Fruit fly (Drosophila melanogaster) whole organism, prepupa: Measurements from ENCODE around the gene Spn.

Experiments
- Blimp-1 ChIP-seq: fragments of 200-800 bp; sonication (Bioruptor generic); optimal IDR thresholded peaks from 3 replicates; lab custom pipeline; 2017; ENCODE audit warnings: missing biosample characterization, missing genetic modification characterization, mild to moderate bottlenecking, moderate library complexity, missing genetic modification reagents
- CG10669 ChIP-seq: fragments of 200-800 bp; sonication (Bioruptor generic); optimal IDR thresholded peaks from 3 replicates; lab custom pipeline; 2018; ENCODE audit warnings: missing biosample characterization, mild to moderate bottlenecking, missing genetic modification characterization, moderate library complexity
- CG11294 ChIP-seq: fragments of 200-800 bp; sonication (Bioruptor generic); IDR thresholded peaks from 2 replicates; pipeline ENCODE4 v1.3.6; 2022; ENCODE audit warnings: missing biosample characterization, missing genetic modification characterization
- CG11762 ChIP-seq: fragments of 200-800 bp; sonication (Bioruptor generic); optimal IDR thresholded peaks from 3 replicates; lab custom pipeline; 2016; ENCODE audit warnings: missing biosample characterization, missing genetic modification characterization; ENCODE audit not compliant: insufficient read depth
- CG11902 ChIP-seq: fragments of 200-800 bp; sonication (Bioruptor generic); optimal IDR thresholded peaks from 3 replicates; lab custom pipeline; 2016; ENCODE audit warnings: missing biosample characterization, missing genetic modification characterization
- CG15336 ChIP-seq: fragments of 200-800 bp; sonication (Bioruptor generic); IDR thresholded peaks from 2 replicates; pipeline ENCODE4 v1.3.6; 2022; ENCODE audit warnings: missing biosample characterization, missing genetic modification characterization
- CG3032 ChIP-seq: fragments of 200-800 bp; optimal IDR thresholded peaks from 2 replicates; lab custom pipeline; 2019; ENCODE audit warnings: missing biosample characterization, mild to moderate bottlenecking, missing genetic modification characterization, moderate library complexity
- CG31627 ChIP-seq: fragments of 200-800 bp; sonication (Bioruptor generic); optimal IDR thresholded peaks from 3 replicates; lab custom pipeline; 2016; ENCODE audit warnings: missing biosample characterization, missing genetic modification characterization
- CG32006 ChIP-seq: fragments of 200-800 bp; sonication (Bioruptor generic); optimal IDR thresholded peaks from 3 replicates; lab custom pipeline; 2017; ENCODE audit warnings: missing biosample characterization, mild to moderate bottlenecking, missing genetic modification characterization
- CG34406 ChIP-seq: fragments of 200-800 bp; sonication (Bioruptor generic); optimal IDR thresholded peaks from 3 replicates; lab custom pipeline; 2016; ENCODE audit warnings: missing biosample characterization, missing genetic modification characterization
- CG3919 ChIP-seq: fragments of 200-800 bp; sonication (Bioruptor generic); optimal IDR thresholded peaks from 3 replicates; lab custom pipeline; 2016; ENCODE audit warnings: missing biosample characterization, missing genetic modification characterization
- CG4318 ChIP-seq: fragments of 200-800 bp; sonication (Bioruptor generic); optimal IDR thresholded peaks from 3 replicates; lab custom pipeline; 2017; ENCODE audit warnings: missing biosample characterization, mild to moderate bottlenecking, missing genetic modification characterization
- CG6276 ChIP-seq: fragments of 200-800 bp; sonication (Bioruptor generic); optimal IDR thresholded peaks from 2 replicates; lab custom pipeline; 2017; ENCODE audit warnings: missing biosample characterization, mild to moderate bottlenecking, missing genetic modification characterization
- CG6792 ChIP-seq: fragments of 200-800 bp; sonication (Bioruptor generic); optimal IDR thresholded peaks from 3 replicates; lab custom pipeline; 2016; ENCODE audit warnings: missing biosample characterization, missing genetic modification characterization
- CG6808 ChIP-seq: fragments of 200-800 bp; sonication (Bioruptor generic); optimal IDR thresholded peaks from 3 replicates; lab custom pipeline; 2017; ENCODE audit warnings: missing biosample characterization, missing genetic modification characterization, mild to moderate bottlenecking, moderate library complexity, missing genetic modification reagents
- CG6854 ChIP-seq: fragments of 200-800 bp; sonication (Bioruptor generic); optimal IDR thresholded peaks from 2 replicates; lab custom pipeline; 2017; ENCODE audit warnings: missing biosample characterization, mild to moderate bottlenecking, missing genetic modification characterization
- CG7368 ChIP-seq: fragments of 200-800 bp; sonication (Bioruptor generic); optimal IDR thresholded peaks from 3 replicates; lab custom pipeline; 2016; ENCODE audit warnings: missing biosample characterization, missing genetic modification characterization
- CG8119 ChIP-seq: fragments of 200-800 bp; sonication (Bioruptor generic); IDR thresholded peaks from 3 replicates; pipeline ENCODE4 v1.3.6; 2022; ENCODE audit warnings: missing biosample characterization, missing genetic modification characterization
- CG8319 ChIP-seq: fragments of 200-800 bp; sonication (Bioruptor generic); optimal IDR thresholded peaks from 3 replicates; lab custom pipeline; 2016; ENCODE audit warnings: missing biosample characterization, missing genetic modification characterization
- CG8632 ChIP-seq: fragments of 200-800 bp; sonication (Bioruptor generic); optimal IDR thresholded peaks from 3 replicates; lab custom pipeline; 2016; ENCODE audit warnings: missing biosample characterization, missing genetic modification characterization
- CG9139 ChIP-seq: fragments of 200-800 bp; sonication (Bioruptor generic); optimal IDR thresholded peaks from 3 replicates; lab custom pipeline; 2017; ENCODE audit warnings: missing biosample characterization, mild to moderate bottlenecking, missing genetic modification characterization
- Eip75B ChIP-seq: fragments of 200-800 bp; sonication (Bioruptor generic); optimal IDR thresholded peaks from 3 replicates; lab custom pipeline; 2016; ENCODE audit warnings: missing biosample characterization, missing genetic modification characterization
- Eip78C ChIP-seq: fragments of 200-800 bp; sonication (Bioruptor generic); peaks from one replicate; lab custom pipeline; 2016; ENCODE audit warnings: missing biosample characterization, missing genetic modification characterization
- Ets21C ChIP-seq: fragments of 200-800 bp; sonication (Bioruptor generic); optimal IDR thresholded peaks from 3 replicates; lab custom pipeline; 2016; ENCODE audit warnings: missing biosample characterization, missing genetic modification characterization
- Gug ChIP-seq: fragments of 200-800 bp; sonication (Bioruptor generic); IDR thresholded peaks from 2 replicates; pipeline ENCODE4 v1.3.6; 2022; ENCODE audit warnings: missing biosample characterization, missing genetic modification characterization
- Hr38 ChIP-seq: sonication (Bioruptor generic); optimal IDR thresholded peaks from 2 replicates; lab custom pipeline; 2016; ENCODE audit warnings: missing biosample characterization, missing genetic modification characterization
- Hr39 ChIP-seq: fragments of 200-800 bp; sonication (Bioruptor generic); optimal IDR thresholded peaks from 2 replicates; lab custom pipeline; 2016; ENCODE audit warnings: missing biosample characterization, missing genetic modification characterization
- Lpt ChIP-seq: fragments of 200-800 bp; sonication (Bioruptor generic); optimal IDR thresholded peaks from 3 replicates; lab custom pipeline; 2016; ENCODE audit warnings: missing biosample characterization, missing genetic modification characterization
- Met ChIP-seq: fragments of 200-800 bp; sonication (Bioruptor generic); optimal IDR thresholded peaks from 3 replicates; lab custom pipeline; 2016; ENCODE audit warnings: missing biosample characterization, missing genetic modification characterization
- OdsH ChIP-seq: fragments of 200-800 bp; sonication (Bioruptor generic); optimal IDR thresholded peaks from 3 replicates; lab custom pipeline; 2016; ENCODE audit warnings: missing biosample characterization, missing genetic modification characterization
- Smox ChIP-seq: fragments of 200-800 bp; sonication (Bioruptor generic); optimal IDR thresholded peaks from 3 replicates; lab custom pipeline; 2016; ENCODE audit warnings: missing biosample characterization, missing genetic modification characterization
- Sox102F ChIP-seq: fragments of 200-800 bp; sonication (Bioruptor generic); optimal IDR thresholded peaks from 2 replicates; lab custom pipeline; 2016; ENCODE audit warnings: missing biosample characterization, mild to moderate bottlenecking, missing genetic modification characterization
- Sox14 ChIP-seq: fragments of 200-800 bp; sonication (Bioruptor generic); optimal IDR thresholded peaks from 3 replicates; lab custom pipeline; 2016; ENCODE audit warnings: missing biosample characterization, missing genetic modification characterization
- Sox15 ChIP-seq: fragments of 200-800 bp; sonication (Bioruptor generic); optimal IDR thresholded peaks from 3 replicates; lab custom pipeline; 2016; ENCODE audit warnings: missing biosample characterization, missing genetic modification characterization
- acj6 ChIP-seq: fragments of 200-800 bp; sonication (Bioruptor generic); optimal IDR thresholded peaks from 3 replicates; lab custom pipeline; 2016; ENCODE audit warnings: missing biosample characterization, missing genetic modification characterization
- cyc ChIP-seq: fragments of 200-800 bp; sonication (Bioruptor generic); optimal IDR thresholded peaks from 3 replicates; lab custom pipeline; 2016; ENCODE audit warnings: missing biosample characterization, missing genetic modification characterization
- dac ChIP-seq: fragments of 200-800 bp; sonication (Bioruptor generic); optimal IDR thresholded peaks from 2 replicates; lab custom pipeline; 2017; ENCODE audit warnings: missing biosample characterization, mild to moderate bottlenecking, missing genetic modification characterization
- dsx ChIP-seq: fragments of 200-800 bp; optimal IDR thresholded peaks from 3 replicates; lab custom pipeline; 2019; ENCODE audit warnings: missing biosample characterization, mild to moderate bottlenecking, missing genetic modification characterization, moderate library complexity; ENCODE audit not compliant: poor library complexity, severe bottlenecking
- eg ChIP-seq: fragments of 200-800 bp; sonication (Bioruptor generic); IDR thresholded peaks from 3 replicates; pipeline ENCODE4 v1.3.6; 2022; ENCODE audit warnings: missing biosample characterization, missing genetic modification characterization
- esn ChIP-seq: fragments of 200-800 bp; sonication (Bioruptor generic); optimal IDR thresholded peaks from 2 replicates; lab custom pipeline; 2016; ENCODE audit warnings: missing biosample characterization, mild to moderate bottlenecking, missing genetic modification characterization, moderate library complexity
- fd59A ChIP-seq: fragments of 200-800 bp; sonication (Bioruptor generic); optimal IDR thresholded peaks from 2 replicates; lab custom pipeline; 2017; ENCODE audit warnings: missing biosample characterization, mild to moderate bottlenecking, missing genetic modification characterization, missing genetic modification reagents
- fkh ChIP-seq: fragments of 200-800 bp; sonication (Bioruptor generic); optimal IDR thresholded peaks from 3 replicates; lab custom pipeline; 2017; ENCODE audit warnings: missing biosample characterization, mild to moderate bottlenecking, missing genetic modification characterization, moderate library complexity
- lz ChIP-seq: fragments of 200-800 bp; sonication (Bioruptor generic); optimal IDR thresholded peaks from 3 replicates; lab custom pipeline; 2016; ENCODE audit warnings: missing biosample characterization, missing genetic modification characterization
- net ChIP-seq: fragments of 200-800 bp; sonication (Bioruptor generic); optimal IDR thresholded peaks from 3 replicates; lab custom pipeline; 2016; ENCODE audit warnings: missing biosample characterization, missing genetic modification characterization
- pdm3 ChIP-seq: fragments of 200-800 bp; sonication (Bioruptor generic); optimal IDR thresholded peaks from 3 replicates; lab custom pipeline; 2016; ENCODE audit warnings: missing biosample characterization, missing genetic modification characterization
- salr ChIP-seq, 2 experiments: fragments of 200-800 bp; sonication (Bioruptor generic); optimal IDR thresholded peaks; 3 replicates each; lab custom pipeline; 2016 to 2018; ENCODE audit warnings: missing biosample characterization in 2 of 2, missing genetic modification characterization in 2 of 2, mild to moderate bottlenecking in 1 of 2
- spab ChIP-seq: fragments of 200-800 bp; sonication (Bioruptor generic); optimal IDR thresholded peaks from 2 replicates; lab custom pipeline; 2017; ENCODE audit warnings: missing biosample characterization, mild to moderate bottlenecking, missing genetic modification characterization, missing genetic modification reagents
- ss ChIP-seq, 2 experiments: fragments of 200-800 bp; sonication (Bioruptor generic); optimal IDR thresholded peaks; 2 replicates in 1 of 2; 3 replicates in 1 of 2; lab custom pipeline; 2017 to 2018; ENCODE audit warnings: mild to moderate bottlenecking in 2 of 2, missing biosample characterization in 2 of 2, missing genetic modification characterization in 2 of 2, moderate library complexity in 1 of 2
- svp ChIP-seq: fragments of 200-800 bp; sonication (Bioruptor generic); peaks from one replicate; lab custom pipeline; 2016; ENCODE audit warnings: missing biosample characterization, missing genetic modification characterization
- topi ChIP-seq: fragments of 200-800 bp; sonication (Bioruptor generic); optimal IDR thresholded peaks from 3 replicates; lab custom pipeline; 2016; ENCODE audit warnings: missing biosample characterization, missing genetic modification characterization
- vri ChIP-seq: fragments of 200-800 bp; sonication (Bioruptor generic); optimal IDR thresholded peaks from 3 replicates; lab custom pipeline; 2016; ENCODE audit warnings: missing biosample characterization, mild to moderate bottlenecking, missing genetic modification characterization

Spn gene

dm6 chr3L:2554118-2554814, at the start of gene Spn:
Gene Spn (minus strand): TSS chr3L:2554292.
- TF ChIP-seq Smox, result no peak
- TF ChIP-seq svp (GFP tag; lab: Kevin White, UChicago), result no peak
- no peak for TF ChIP-seq CG11762 (GFP tag; lab: Kevin White, UChicago)
- peak; percentile 54 for TF ChIP-seq esn (GFP tag; lab: Kevin White, UChicago)
- TF ChIP-seq Ets21C (GFP tag; lab: Kevin White, UChicago), result peak; percentile 9
- TF ChIP-seq Sox15, result no peak
- no peak for TF ChIP-seq OdsH (GFP tag; lab: Kevin White, UChicago)
- TF ChIP-seq CG11294 (GFP tag; lab: Robert Waterston, UW), result no peak; the same call in 1 of the 2 replicates
- TF ChIP-seq Met (GFP tag; lab: Kevin White, UChicago), result no peak
- peak; percentile 33 for TF ChIP-seq CG6808 (GFP tag; lab: Kevin White, UChicago)
- no peak for TF ChIP-seq pdm3 (GFP tag; lab: Kevin White, UChicago)
- TF ChIP-seq eg (GFP tag; lab: Robert Waterston, UW), result no peak; the same call in none of the 3 replicates
- TF ChIP-seq CG10669 (GFP tag; lab: Kevin White, UChicago), result no peak
- peak; percentile 19 for TF ChIP-seq CG6792
- no peak for TF ChIP-seq net (GFP tag; lab: Kevin White, UChicago)
- no peak for TF ChIP-seq CG8632 (GFP tag; lab: Kevin White, UChicago)
- TF ChIP-seq Eip78C (GFP tag; lab: Kevin White, UChicago), result peak; percentile 82
- TF ChIP-seq cyc, result peak; percentile 5
- TF ChIP-seq CG32006 (GFP tag; lab: Kevin White, UChicago), result no peak
- TF ChIP-seq CG6276 (GFP tag; lab: Kevin White, UChicago), result no peak
- TF ChIP-seq CG34406 (GFP tag; lab: Kevin White, UChicago), result no peak
- TF ChIP-seq Sox14, result peak; percentile 59
- no peak for TF ChIP-seq acj6
- no peak for TF ChIP-seq fkh
- TF ChIP-seq CG8119 (GFP tag; lab: Robert Waterston, UW), result peak; percentile 39; the same call in 1 of the 3 replicates
- TF ChIP-seq fd59A (GFP tag; lab: Kevin White, UChicago), result no peak
- TF ChIP-seq Hr38, result no peak
- TF ChIP-seq lz (GFP tag; lab: Kevin White, UChicago), result peak; percentile 41
- TF ChIP-seq Gug (GFP tag; lab: Robert Waterston, UW), result no peak
- TF ChIP-seq CG3919, result no peak
- peak; percentile 57 for TF ChIP-seq CG15336
- no peak for TF ChIP-seq dsx (GFP tag; lab: Kevin White, UChicago)
- TF ChIP-seq Blimp-1, result no peak
- peak; percentile 52 for TF ChIP-seq topi
- no peak for TF ChIP-seq CG9139 (GFP tag; lab: Kevin White, UChicago)
- peak; percentile 29 for TF ChIP-seq Lpt
- peak; percentile 34 for TF ChIP-seq CG3032
- TF ChIP-seq CG4318 (GFP tag; lab: Kevin White, UChicago), result no peak
- no peak for TF ChIP-seq CG8319
- TF ChIP-seq CG11902, result no peak
- TF ChIP-seq salr (GFP tag; optimal IDR thresholded peaks at IDR 0.05; lab: Kevin White, UChicago), result no peak
- TF ChIP-seq vri (GFP tag; lab: Kevin White, UChicago), result peak; percentile 60
- TF ChIP-seq ss (GFP tag; optimal IDR thresholded peaks at IDR 0.05; lab: Kevin White, UChicago), result peak in 1 of 2 experiments; percentile 61
- TF ChIP-seq CG7368 (GFP tag; lab: Kevin White, UChicago), result no peak
- peak; percentile 25 for TF ChIP-seq dac (GFP tag; lab: Kevin White, UChicago)
- TF ChIP-seq Hr39 (GFP tag; lab: Kevin White, UChicago), result no peak
- peak; percentile 7 for TF ChIP-seq CG31627
- no peak for TF ChIP-seq Eip75B
- TF ChIP-seq Sox102F (GFP tag; lab: Kevin White, UChicago), result no peak
- peak; percentile 67 for TF ChIP-seq CG6854
- no peak for TF ChIP-seq spab (GFP tag; lab: Kevin White, UChicago)
